Fruit fly (Drosophila melanogaster) whole organism, prepupa: ENCODE measurements around the gene KP78a.

Source experiments
- Blimp-1 ChIP-seq: fragments of 200-800 bp; sonication (Bioruptor generic); optimal IDR thresholded peaks from 3 replicates; lab custom pipeline; 2017; ENCODE audit warnings: missing biosample characterization, missing genetic modification characterization, mild to moderate bottlenecking, moderate library complexity, missing genetic modification reagents
- CG11762 ChIP-seq: fragments of 200-800 bp; sonication (Bioruptor generic); optimal IDR thresholded peaks from 3 replicates; lab custom pipeline; 2016; ENCODE audit warnings: missing biosample characterization, missing genetic modification characterization; ENCODE audit not compliant: insufficient read depth
- CG3032 ChIP-seq: fragments of 200-800 bp; optimal IDR thresholded peaks from 2 replicates; lab custom pipeline; 2019; ENCODE audit warnings: missing biosample characterization, mild to moderate bottlenecking, missing genetic modification characterization, moderate library complexity
- CG32006 ChIP-seq: fragments of 200-800 bp; sonication (Bioruptor generic); optimal IDR thresholded peaks from 3 replicates; lab custom pipeline; 2017; ENCODE audit warnings: missing biosample characterization, mild to moderate bottlenecking, missing genetic modification characterization
- CG8119 ChIP-seq: fragments of 200-800 bp; sonication (Bioruptor generic); IDR thresholded peaks from 3 replicates; pipeline ENCODE4 v1.3.6; 2022; ENCODE audit warnings: missing biosample characterization, missing genetic modification characterization
- CG9139 ChIP-seq: fragments of 200-800 bp; sonication (Bioruptor generic); optimal IDR thresholded peaks from 3 replicates; lab custom pipeline; 2017; ENCODE audit warnings: missing biosample characterization, mild to moderate bottlenecking, missing genetic modification characterization
- Hr39 ChIP-seq: fragments of 200-800 bp; sonication (Bioruptor generic); optimal IDR thresholded peaks from 2 replicates; lab custom pipeline; 2016; ENCODE audit warnings: missing biosample characterization, missing genetic modification characterization
- Lpt ChIP-seq: fragments of 200-800 bp; sonication (Bioruptor generic); optimal IDR thresholded peaks from 3 replicates; lab custom pipeline; 2016; ENCODE audit warnings: missing biosample characterization, missing genetic modification characterization
- Sox102F ChIP-seq: fragments of 200-800 bp; sonication (Bioruptor generic); optimal IDR thresholded peaks from 2 replicates; lab custom pipeline; 2016; ENCODE audit warnings: missing biosample characterization, mild to moderate bottlenecking, missing genetic modification characterization
- fd85E ChIP-seq: fragments of 200-800 bp; sonication (Bioruptor generic); optimal IDR thresholded peaks from 3 replicates; lab custom pipeline; 2016; ENCODE audit warnings: missing biosample characterization, missing genetic modification characterization
- lz ChIP-seq: fragments of 200-800 bp; sonication (Bioruptor generic); optimal IDR thresholded peaks from 3 replicates; lab custom pipeline; 2016; ENCODE audit warnings: missing biosample characterization, missing genetic modification characterization

- TF ChIP-seq Hr39 (GFP tag; lab: Kevin White, UChicago) (no peak), Lpt (GFP tag; lab: Kevin White, UChicago) (no peak), CG11762 (no peak), lz (no peak), Blimp-1 (GFP tag; lab: Kevin White, UChicago) (no peak), CG9139 (GFP tag; lab: Kevin White, UChicago) (no peak), CG8119 (GFP tag; lab: Robert Waterston, UW) (no peak), CG3032 (no peak), CG32006 (GFP tag; lab: Kevin White, UChicago) (no peak), Sox102F (GFP tag; lab: Kevin White, UChicago) (no peak), fd85E (GFP tag; lab: Kevin White, UChicago) (no peak)
Observed at dm6 chr3R:11305917-11306316, 47.0 kb downstream of the KP78a start.
